Worm (Caenorhabditis elegans): Measurements from ENCODE around the gene dmd-3.

The dmd-3 gene

DNA sequence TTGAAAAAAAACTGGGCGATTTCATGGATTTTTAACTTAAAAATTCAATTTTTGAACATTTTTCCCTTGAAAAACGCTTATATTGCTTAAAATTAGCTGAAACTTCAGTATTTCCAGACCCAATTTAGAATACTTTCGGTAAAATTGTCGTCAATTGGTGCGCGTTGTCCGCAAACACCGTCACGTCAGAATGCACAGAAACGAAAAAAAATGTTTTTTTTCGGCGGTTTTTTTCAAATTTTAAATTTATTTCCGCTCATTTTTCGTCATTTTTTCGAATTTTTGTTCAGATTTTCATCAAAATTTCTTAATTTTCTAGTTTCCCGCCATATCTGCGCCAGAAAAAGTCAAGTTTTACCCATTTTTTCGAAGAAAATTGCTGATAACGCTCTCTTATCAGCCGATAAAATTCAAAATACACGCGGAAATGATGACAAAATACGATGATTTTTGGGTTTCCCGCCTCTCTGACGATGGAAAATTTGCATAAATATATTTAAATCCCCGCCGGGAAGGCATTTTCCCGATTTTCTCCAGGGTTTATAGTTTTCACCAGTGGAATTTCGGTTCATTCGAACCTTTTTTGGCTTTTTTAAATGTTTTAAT is 18.4 kb upstream of the dmd-3 start:
- TF ChIP-seq elt-2 (tag; optimal IDR thresholded peaks at IDR 0.05) = peak; percentile 48
- TF ChIP-seq rnt-1 (tag; optimal IDR thresholded peaks at IDR 0.05) = no peak

- TF ChIP-seq Y22D7AL.16 (tag; optimal IDR thresholded peaks at IDR 0.05) = no peak
- TF ChIP-seq unc-42 (tag; optimal IDR thresholded peaks at IDR 0.05) = no peak
- no peak for TF ChIP-seq zip-5 (tag; optimal IDR thresholded peaks at IDR 0.05)
- TF ChIP-seq F13H6.1 (tag; optimal IDR thresholded peaks at IDR 0.05) = no peak
- TF ChIP-seq ceh-22 (tag; optimal IDR thresholded peaks at IDR 0.05) = no peak
- TF ChIP-seq nhr-232 (tag; optimal IDR thresholded peaks at IDR 0.05) = no peak
- TF ChIP-seq sox-4 (tag; optimal IDR thresholded peaks at IDR 0.05) = no peak
- no peak for TF ChIP-seq hlh-30 (tag; optimal IDR thresholded peaks at IDR 0.05; ENCODE audit: insufficient read depth)
- no peak for TF ChIP-seq fkh-6 (tag; optimal IDR thresholded peaks at IDR 0.05)
- TF ChIP-seq ahr-1 (tag; optimal IDR thresholded peaks at IDR 0.05) = no peak
- TF ChIP-seq dmd-4 (tag; optimal IDR thresholded peaks at IDR 0.05; ENCODE audit: borderline replicate concordance) = no peak
Measured at ce11 chrV:19672357-19672756, 17.3 kb upstream of the dmd-3 start.

- TF ChIP-seq ets-4 (tag; optimal IDR thresholded peaks at IDR 0.05) (no peak), pha-4 (tag; optimal IDR thresholded peaks at IDR 0.05) (no peak)
Measured at ce11 chrV:19671816-19672215, 16.8 kb upstream of the dmd-3 start.

DNA sequence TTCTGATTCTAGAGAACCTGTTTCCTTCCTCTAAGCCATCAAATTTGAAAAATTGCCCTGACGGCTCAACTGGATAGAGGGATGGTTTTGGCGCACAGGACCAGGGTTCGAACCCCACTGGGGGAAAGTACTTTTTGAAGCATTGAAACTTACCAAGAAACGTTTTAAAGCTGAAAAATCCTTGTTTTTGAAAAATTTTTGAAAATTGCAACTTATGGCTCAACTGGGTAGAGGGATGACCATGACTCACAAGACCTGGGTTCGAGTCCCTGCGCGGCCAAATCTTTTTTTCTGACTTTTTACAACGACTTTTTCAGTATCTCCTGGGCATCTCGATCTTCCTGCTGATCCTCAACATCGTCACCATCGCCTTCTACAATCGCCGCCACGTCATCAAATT is 15.8 kb upstream of the dmd-3 start:
- TF ChIP-seq hlh-15 (tag; optimal IDR thresholded peaks at IDR 0.05) = no peak

DNA sequence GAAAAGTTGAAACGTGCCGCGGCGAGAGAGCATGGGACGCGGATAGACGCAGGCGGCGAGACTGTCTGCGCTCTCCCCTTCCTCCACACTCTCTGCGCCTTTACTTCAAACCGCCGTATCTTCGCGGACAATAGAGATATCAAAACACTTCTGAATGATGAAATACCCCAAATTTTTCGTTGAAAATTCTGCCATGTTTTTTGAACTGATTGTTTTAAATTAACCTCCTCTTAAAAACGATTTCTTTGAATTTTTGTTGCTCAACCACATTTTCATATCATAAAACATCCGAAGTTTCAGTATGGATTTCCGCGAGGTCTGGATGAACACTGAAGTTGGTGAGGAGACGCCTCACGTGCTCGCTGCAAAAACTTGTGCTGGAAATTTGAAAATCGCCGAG is 14.9 kb upstream of the dmd-3 start, which contains the start of gene Y43F8C.11:
Gene Y43F8C.11 (plus strand): TSS at position 301 of the 400 bp plus-strand sequence.
- TF ChIP-seq hlh-6 (tag; optimal IDR thresholded peaks at IDR 0.05) = no peak
- no peak for TF ChIP-seq C38D4.7 (GFP tag; optimal IDR thresholded peaks at IDR 0.05)
- TF ChIP-seq nhr-11 (tag; optimal IDR thresholded peaks at IDR 0.05) = no peak
- no peak for TF ChIP-seq lim-6 (tag; optimal IDR thresholded peaks at IDR 0.05)
- TF ChIP-seq syd-9 (tag; optimal IDR thresholded peaks at IDR 0.05) = no peak
- TF ChIP-seq mec-3 (tag; optimal IDR thresholded peaks at IDR 0.05; ENCODE audit: borderline replicate concordance) = no peak
- TF ChIP-seq ceh-30 (tag; optimal IDR thresholded peaks at IDR 0.05) = no peak
- TF ChIP-seq elt-4 (tag; optimal IDR thresholded peaks at IDR 0.05) = no peak
- no peak for TF ChIP-seq elt-2 (tag; optimal IDR thresholded peaks at IDR 0.05)
- TF ChIP-seq pag-3 (tag; optimal IDR thresholded peaks at IDR 0.05; ENCODE audit: borderline replicate concordance) = no peak
- TF ChIP-seq unc-55 (GFP tag; optimal IDR thresholded peaks at IDR 0.05) = no peak
- no peak for TF ChIP-seq nfya-1 (tag; optimal IDR thresholded peaks at IDR 0.05)
- no peak for TF ChIP-seq Y22D7AL.16 (tag; optimal IDR thresholded peaks at IDR 0.05)
- TF ChIP-seq zip-5 (tag; optimal IDR thresholded peaks at IDR 0.05) = no peak
- TF ChIP-seq K02D7.2 (tag; optimal IDR thresholded peaks at IDR 0.05) = no peak
- TF ChIP-seq ceh-24 (tag; optimal IDR thresholded peaks at IDR 0.05) = no peak

DNA sequence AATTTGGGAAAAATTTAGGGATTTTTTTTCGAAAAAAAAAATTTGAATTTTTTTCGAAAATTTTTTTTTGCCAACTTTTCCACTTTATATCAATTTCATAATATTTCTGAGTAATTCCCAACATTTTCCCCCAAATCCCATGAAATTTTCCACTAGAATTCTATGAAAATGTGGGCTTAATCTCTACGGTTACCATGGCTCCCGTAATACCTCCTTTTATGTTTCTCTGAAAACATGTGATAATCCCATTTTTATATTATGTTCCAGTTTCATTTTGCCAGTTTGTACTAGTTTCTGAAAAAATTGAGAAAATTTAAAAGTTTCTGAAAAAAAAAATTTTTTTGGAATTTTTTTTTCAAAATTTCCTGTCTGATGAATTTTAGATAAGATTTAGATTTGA is 13.2 kb upstream of the dmd-3 start:
- TF ChIP-seq ceh-30 (tag; optimal IDR thresholded peaks at IDR 0.05) (no peak), K02D7.2 (tag; optimal IDR thresholded peaks at IDR 0.05) (no peak), elt-2 (tag; optimal IDR thresholded peaks at IDR 0.05) (no peak), unc-86 (tag; optimal IDR thresholded peaks at IDR 0.05) (no peak), lim-6 (tag; optimal IDR thresholded peaks at IDR 0.05) (no peak)

DNA sequence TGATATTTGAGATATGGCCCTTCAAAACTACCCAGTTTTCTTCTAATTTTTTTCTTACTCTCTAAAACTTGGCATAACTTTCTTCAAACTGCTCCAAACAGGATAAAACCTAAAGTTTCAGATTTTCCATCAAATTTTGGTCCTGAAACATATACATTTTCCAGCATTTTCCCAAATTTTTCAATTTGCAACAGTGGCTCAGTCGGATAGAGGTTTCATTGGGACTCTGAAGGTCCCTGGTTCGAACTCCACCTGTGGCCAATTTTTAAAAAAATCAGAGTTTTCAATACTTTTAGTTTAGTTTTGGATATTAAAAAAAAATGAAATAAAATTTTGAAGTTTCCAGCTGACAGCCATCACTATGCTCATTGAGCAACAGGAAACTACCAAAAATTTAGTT is 12.7 kb upstream of the dmd-3 start:
- TF ChIP-seq rnt-1 (tag; optimal IDR thresholded peaks at IDR 0.05) (no peak), ceh-24 (tag; optimal IDR thresholded peaks at IDR 0.05) (no peak), ceh-22 (tag; optimal IDR thresholded peaks at IDR 0.05) (no peak), lin-11 (tag; optimal IDR thresholded peaks at IDR 0.05) (no peak), fkh-10 (GFP tag; optimal IDR thresholded peaks at IDR 0.05) (no peak), ceh-6 (GFP tag; optimal IDR thresholded peaks at IDR 0.05) (no peak), syd-9 (tag; optimal IDR thresholded peaks at IDR 0.05) (no peak), elt-2 (tag; optimal IDR thresholded peaks at IDR 0.05) (no peak), fkh-6 (tag; optimal IDR thresholded peaks at IDR 0.05) (no peak), ceh-14 (tag; optimal IDR thresholded peaks at IDR 0.05) (no peak), ceh-2 (tag; optimal IDR thresholded peaks at IDR 0.05) (no peak), madf-2 (tag; optimal IDR thresholded peaks at IDR 0.05) (no peak), pha-2 (tag; optimal IDR thresholded peaks at IDR 0.05) (no peak), mec-3 (tag; optimal IDR thresholded peaks at IDR 0.05; ENCODE audit: borderline replicate concordance) (no peak), pha-4 (tag; optimal IDR thresholded peaks at IDR 0.05) (no peak), fax-1 (tag; optimal IDR thresholded peaks at IDR 0.05) (no peak)

Data from whole organism, late embryonic.